Fruit fly (Drosophila melanogaster): Measurements from ENCODE around the gene CG8870.
A peak's percentile ranks its signal among the peaks of the same experiment; 100 is the strongest.

The CG8870 gene

DNA sequence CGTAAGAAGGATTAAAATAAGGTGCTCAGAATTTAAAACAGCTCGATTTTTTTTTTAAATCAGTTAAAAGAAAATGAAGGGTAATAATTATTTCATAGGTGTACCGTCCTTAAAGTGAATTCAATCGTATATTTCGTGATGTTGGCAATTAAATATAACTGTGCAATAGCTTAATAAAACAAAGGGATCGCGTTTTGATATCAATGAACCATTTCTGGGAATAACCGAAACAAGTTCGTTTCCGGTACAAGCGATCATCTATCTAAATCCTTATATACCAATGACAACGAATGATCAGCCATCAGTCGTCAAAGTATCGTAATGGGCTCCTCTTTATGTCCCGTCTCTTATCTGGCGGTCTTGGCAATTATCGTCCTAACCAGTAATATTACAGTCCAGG, 10.3 kb upstream of the CG8870 start, which contains the start of gene CheA87a:
TSS of gene CheA87a (plus strand) at position 301 of the 400 bp plus-strand sequence.
- TF ChIP-seq gl (tag; optimal IDR thresholded peaks at IDR 0.05) (no peak), CG4496 (GFP tag; IDR thresholded peaks at IDR 0.05) (no peak), CG32121 (GFP tag; IDR thresholded peaks at IDR 0.05) (no peak), Pif1A (GFP tag; optimal IDR thresholded peaks at IDR 0.05) (no peak), rn (GFP tag; IDR thresholded peaks at IDR 0.05) (no peak)

DNA sequence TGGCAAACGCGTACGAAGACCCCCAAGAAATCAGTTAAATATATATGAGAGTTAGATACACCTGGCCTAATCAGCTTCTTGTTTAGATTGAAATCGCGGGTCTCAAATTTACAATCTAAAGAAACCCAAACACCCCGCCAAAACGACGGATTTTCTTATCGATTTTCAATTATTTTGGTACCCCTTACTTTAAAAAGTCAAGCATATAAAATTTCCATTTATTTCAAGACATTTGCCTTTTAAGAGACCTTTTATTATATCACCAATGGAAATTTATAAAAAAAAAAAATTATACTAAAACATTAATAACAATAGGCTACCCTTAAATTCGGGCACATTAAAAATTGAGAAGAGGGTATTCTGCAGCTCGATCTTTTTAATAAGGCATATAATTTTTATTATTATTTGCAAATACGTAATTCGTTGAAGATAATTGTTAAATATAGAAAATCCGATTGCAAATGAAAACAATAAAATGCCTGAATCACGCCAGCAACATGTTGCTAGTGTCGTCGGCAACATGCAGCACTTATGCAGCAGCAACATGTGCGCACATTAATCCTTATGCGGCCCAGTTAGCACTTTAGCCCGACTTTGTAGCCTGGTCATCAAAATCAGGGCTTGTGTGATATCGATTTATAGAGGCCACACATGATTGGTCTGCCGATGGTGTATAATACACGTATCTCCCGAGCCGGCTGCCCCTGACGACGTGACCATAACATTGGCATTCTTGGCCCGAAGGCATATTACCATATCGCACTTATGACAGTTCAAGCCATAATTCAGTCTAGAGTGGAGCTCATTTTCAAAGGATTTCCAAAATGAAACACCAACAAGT, 7.6 kb upstream of the CG8870 start, which contains the start of the genes Lip3 and CG34309:
TSS of gene Lip3 (minus strand) at position 65 of the 841 bp plus-strand sequence.
TSS of gene CG34309 (plus strand) at position 791 of the 841 bp plus-strand sequence.
- TF ChIP-seq CG32121 (GFP tag; IDR thresholded peaks at IDR 0.05) (no peak), CG17806 (tag; optimal IDR thresholded peaks at IDR 0.05) (peak; percentile 24), CG8159 (tag; optimal IDR thresholded peaks at IDR 0.05) (peak; percentile 28), fd96Ca (GFP tag; IDR thresholded peaks at IDR 0.05) (no peak), CG10348 (GFP tag; IDR thresholded peaks at IDR 0.05) (no peak), CG14655 (GFP tag; optimal IDR thresholded peaks at IDR 0.05) (no peak), gl (tag; optimal IDR thresholded peaks at IDR 0.05) (no peak), CG15710 (tag; optimal IDR thresholded peaks at IDR 0.05) (peak; percentile 23), Snoo (tag; optimal IDR thresholded peaks at IDR 0.05) (peak; percentile 57)

DNA sequence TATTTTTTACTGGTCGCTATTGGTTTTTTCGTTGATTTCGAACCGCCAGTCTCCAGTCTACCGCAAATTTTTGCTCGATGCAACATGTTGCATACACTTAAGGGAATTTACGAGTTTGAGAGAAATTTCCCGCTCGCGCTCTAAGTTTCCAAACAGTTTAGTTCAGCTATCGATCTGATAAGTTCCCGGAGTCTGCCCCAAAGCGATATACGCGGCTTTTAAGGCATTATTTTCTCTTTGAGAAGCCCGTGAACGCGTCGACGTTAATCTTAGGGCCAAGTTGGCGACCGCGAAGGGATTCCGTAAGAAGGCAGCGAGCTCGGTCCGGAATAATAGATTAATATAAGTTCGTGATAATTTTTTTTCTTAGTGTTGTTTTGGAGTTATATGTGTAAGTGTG, 4.7 kb upstream of the CG8870 start:
- TF ChIP-seq CG8159 (tag; optimal IDR thresholded peaks at IDR 0.05) (peak; percentile 45), fd96Ca (GFP tag; IDR thresholded peaks at IDR 0.05) (no peak), CG14655 (GFP tag; optimal IDR thresholded peaks at IDR 0.05) (peak; percentile 22), CG4496 (GFP tag; IDR thresholded peaks at IDR 0.05) (0 out of 3 replicates have a peak, but pooled peaks have one; percentile 31)

DNA sequence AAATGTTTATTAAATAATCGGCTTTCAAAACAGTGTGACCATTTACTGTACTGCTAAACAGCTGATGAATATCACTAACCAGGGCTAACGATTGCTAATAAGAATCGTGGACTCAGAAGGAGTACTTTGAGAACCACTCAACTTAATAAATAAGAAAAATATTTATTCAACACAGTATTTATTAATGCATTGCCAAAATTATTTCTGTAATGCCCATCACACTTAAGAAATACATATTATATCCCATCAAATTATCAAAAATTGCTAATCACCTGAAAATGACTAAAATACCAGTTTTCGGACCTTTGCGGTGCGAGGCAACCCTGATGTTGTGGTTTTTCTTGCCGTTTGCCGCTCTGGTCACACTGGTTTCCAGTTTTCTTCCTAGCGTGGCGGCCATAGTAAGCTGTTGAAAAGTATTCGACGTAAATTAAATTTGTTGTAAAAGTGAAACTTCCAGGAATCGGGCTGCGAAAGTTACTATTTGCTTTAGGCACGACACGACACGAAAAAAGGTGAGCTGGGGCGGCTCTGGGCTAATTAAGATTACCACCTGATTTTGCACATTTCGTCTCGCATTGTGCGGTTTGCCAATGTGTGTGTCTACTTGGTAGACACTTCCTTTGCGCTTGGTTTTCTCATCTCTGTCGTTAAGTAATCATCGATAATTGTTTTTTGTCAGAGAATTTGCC, 2.2 kb downstream of the CG8870 start, which contains the start of the genes mRpS21 and Droj2:
TSS of gene mRpS21 (minus strand) at position 66 of the 692 bp plus-strand sequence.
TSS of gene Droj2 (plus strand) at position 363 of the 692 bp plus-strand sequence.
- TF ChIP-seq CG15710 (tag; optimal IDR thresholded peaks at IDR 0.05) (peak; percentile 51), CG34367 (tag; optimal IDR thresholded peaks at IDR 0.05) (peak; percentile 32), fd96Ca (GFP tag; IDR thresholded peaks at IDR 0.05) (no peak), EcR (GFP tag; optimal IDR thresholded peaks at IDR 0.05) (no peak), Ets98B (GFP tag; IDR thresholded peaks at IDR 0.05) (peak; percentile 22; the same call in 1 of the 2 replicates), CG17806 (tag; optimal IDR thresholded peaks at IDR 0.05) (peak; percentile 13), CG8159 (tag; optimal IDR thresholded peaks at IDR 0.05) (peak; percentile 19)

- TF ChIP-seq gl (tag; optimal IDR thresholded peaks at IDR 0.05) (peak; percentile 1), CG4496 (GFP tag; IDR thresholded peaks at IDR 0.05) (0 out of 3 replicates have a peak, but pooled peaks have one; percentile 27), CG13204 (GFP tag; optimal IDR thresholded peaks at IDR 0.05) (no peak), CG15710 (tag; optimal IDR thresholded peaks at IDR 0.05) (peak; percentile 8), EcR (GFP tag; optimal IDR thresholded peaks at IDR 0.05) (peak; percentile 6)
Observed at dm6 chr3R:13382656-13383142, 3.1 kb downstream of the CG8870 start.

DNA sequence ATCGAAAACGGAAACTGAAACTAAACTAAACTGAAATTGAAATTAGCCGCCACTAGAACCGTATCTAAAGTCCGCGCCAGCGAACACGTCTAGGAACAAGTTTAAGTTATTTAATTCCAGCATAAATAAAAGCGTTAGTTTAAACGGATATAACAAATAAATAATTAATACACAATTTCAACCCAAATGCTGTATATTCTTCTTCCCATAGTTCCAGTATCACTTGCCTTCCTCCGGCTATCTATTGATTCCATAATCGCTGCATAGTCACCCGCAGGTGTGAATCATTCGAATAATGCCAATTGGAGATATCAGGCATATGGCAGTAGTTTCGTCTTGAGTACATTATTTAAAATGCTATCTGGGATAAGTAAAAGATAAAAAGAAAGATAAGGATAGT, 5.5 kb downstream of the CG8870 start:
- TF ChIP-seq CG10348 (GFP tag; IDR thresholded peaks at IDR 0.05) (no peak), CG9948 (tag; optimal IDR thresholded peaks at IDR 0.05) (no peak), Pif1A (GFP tag; optimal IDR thresholded peaks at IDR 0.05) (no peak), Pif1B (GFP tag; optimal IDR thresholded peaks at IDR 0.05) (no peak), D1 (tag; optimal IDR thresholded peaks at IDR 0.05) (no peak), CG34367 (tag; optimal IDR thresholded peaks at IDR 0.05) (no peak), CG8301 (tag; optimal IDR thresholded peaks at IDR 0.05) (no peak), CG32121 (GFP tag; IDR thresholded peaks at IDR 0.05) (no peak), CG12605 (GFP tag; IDR thresholded peaks at IDR 0.05) (no peak), CG4496 (GFP tag; IDR thresholded peaks at IDR 0.05) (no peak), Snoo (tag; optimal IDR thresholded peaks at IDR 0.05) (no peak), EcR (GFP tag; optimal IDR thresholded peaks at IDR 0.05) (no peak), CG14655 (GFP tag; optimal IDR thresholded peaks at IDR 0.05) (no peak), CG17806 (tag; optimal IDR thresholded peaks at IDR 0.05) (no peak), gl (tag; optimal IDR thresholded peaks at IDR 0.05) (no peak), CG13204 (GFP tag; optimal IDR thresholded peaks at IDR 0.05) (no peak), rn (GFP tag; IDR thresholded peaks at IDR 0.05) (no peak), CG8159 (tag; optimal IDR thresholded peaks at IDR 0.05) (no peak), Ets98B (GFP tag; IDR thresholded peaks at IDR 0.05) (no peak), fd96Ca (GFP tag; IDR thresholded peaks at IDR 0.05) (no peak)
